Worm (Caenorhabditis elegans) whole organism, L4 larva: ENCODE measurements around the gene skih-2.

Experiments
- D1046.2 ChIP-seq: fragments of 200-800 bp; sonication (Bioruptor generic); IDR thresholded peaks from 2 replicates; pipeline ENCODE4 v1.3.6; 2022; ENCODE audit warnings: missing genetic modification characterization, missing compliant biosample characterization
- F10B5.3 ChIP-seq: sonication (generic microtip); optimal IDR thresholded peaks from 2 replicates; lab custom pipeline; 2016; ENCODE audit warnings: mild to moderate bottlenecking, missing genetic modification characterization, missing compliant biosample characterization
- F37D6.2 ChIP-seq: sonication (generic microtip); optimal IDR thresholded peaks from 2 replicates; lab custom pipeline; 2016; ENCODE audit warnings: mild to moderate bottlenecking, missing genetic modification characterization, missing compliant biosample characterization
- F49E8.2 ChIP-seq: sonication (generic microtip); optimal IDR thresholded peaks from 2 replicates; lab custom pipeline; 2016; ENCODE audit warnings: missing compliant biosample characterization, mild to moderate bottlenecking, missing genetic modification characterization, borderline replicate concordance
- R02D3.7 ChIP-seq: fragments of 150-350 bp; sonication (generic microtip); optimal IDR thresholded peaks from 3 replicates; lab custom pipeline; 2014; ENCODE audit warnings: missing biosample characterization, missing genetic modification characterization
- T26A8.4 ChIP-seq: fragments of 200-800 bp; sonication (Bioruptor generic); IDR thresholded peaks from 2 replicates; pipeline ENCODE4 v1.3.6; 2022; ENCODE audit warnings: missing genetic modification characterization, missing compliant biosample characterization
- ZK337.2 ChIP-seq: fragments of 200-800 bp; sonication (Bioruptor generic); IDR thresholded peaks from 2 replicates; pipeline ENCODE4 v1.3.6; 2022; ENCODE audit warnings: missing genetic modification reagents, missing genetic modification characterization, missing compliant biosample characterization
- ZK546.5 ChIP-seq, 2 experiments: sonication (generic microtip); optimal IDR thresholded peaks; 2 replicates each; lab custom pipeline; 2017; ENCODE audit warnings: missing biosample characterization in 2 of 2, missing genetic modification characterization in 2 of 2
- aha-1 ChIP-seq: fragments of 150-350 bp; peaks from one replicate; lab custom pipeline; 2014; ENCODE audit warnings: missing biosample characterization, missing genetic modification characterization
- aly-2 ChIP-seq: sonication (generic microtip); optimal IDR thresholded peaks from 2 replicates; lab custom pipeline; 2018; ENCODE audit warnings: missing biosample characterization, missing genetic modification characterization
- attf-4 ChIP-seq: sonication (generic microtip); optimal IDR thresholded peaks from 3 replicates; lab custom pipeline; 2017; ENCODE audit warnings: missing biosample characterization, missing genetic modification characterization
- ceh-32 ChIP-seq: sonication (generic microtip); optimal IDR thresholded peaks from 2 replicates; lab custom pipeline; 2016; ENCODE audit warnings: mild to moderate bottlenecking, missing genetic modification characterization, missing compliant biosample characterization; ENCODE audit not compliant: poor library complexity
- ceh-44 ChIP-seq: fragments of 200-800 bp; sonication (Bioruptor generic); IDR thresholded peaks from 2 replicates; pipeline ENCODE4 v1.3.6; 2022; ENCODE audit warnings: missing genetic modification reagents, missing genetic modification characterization, missing compliant biosample characterization
- daf-19 ChIP-seq: fragments of 200-800 bp; sonication (Bioruptor generic); conservative IDR thresholded peaks from 2 replicates; pipeline ENCODE4 v1.3.6; 2022; ENCODE audit warnings: missing genetic modification characterization, missing compliant biosample characterization
- fkh-10 ChIP-seq: fragments of 150-350 bp; optimal IDR thresholded peaks from 2 replicates; lab custom pipeline; 2014; ENCODE audit warnings: missing biosample characterization, missing genetic modification reagents, missing genetic modification characterization
- fos-1 ChIP-seq: fragments of 150-350 bp; optimal IDR thresholded peaks from 2 replicates; lab custom pipeline; 2014; ENCODE audit warnings: missing biosample characterization, missing genetic modification characterization
- gei-8 ChIP-seq: fragments of 200-800 bp; sonication (Bioruptor generic); optimal IDR thresholded peaks from 2 replicates; lab custom pipeline; 2018; ENCODE audit warnings: mild to moderate bottlenecking, missing genetic modification characterization, missing compliant biosample characterization
- hif-1 ChIP-seq, 2 experiments: sonication (generic microtip); optimal IDR thresholded peaks; 2 replicates each; lab custom pipeline; 2016 to 2017; ENCODE audit warnings: missing compliant biosample characterization in 2 of 2, missing genetic modification characterization in 2 of 2, missing genetic modification reagents in 2 of 2, missing genotype in 2 of 2, mild to moderate bottlenecking in 1 of 2
- hlh-30 ChIP-seq: sonication (generic microtip); optimal IDR thresholded peaks from 2 replicates; lab custom pipeline; 2017; ENCODE audit warnings: antibody characterized with exemption, mild to moderate bottlenecking, missing genetic modification characterization, missing compliant biosample characterization; ENCODE audit not compliant: insufficient read depth
- jun-1 ChIP-seq: fragments of 150-350 bp; optimal IDR thresholded peaks from 2 replicates; lab custom pipeline; 2014; ENCODE audit warnings: missing biosample characterization, missing genetic modification reagents, missing genetic modification characterization
- lim-7 ChIP-seq: fragments of 200-800 bp; sonication (Bioruptor generic); IDR thresholded peaks from 2 replicates; pipeline ENCODE4 v1.3.6; 2022; ENCODE audit warnings: missing genetic modification characterization, missing compliant biosample characterization
- lin-13 ChIP-seq: fragments of 150-350 bp; optimal IDR thresholded peaks from 2 replicates; lab custom pipeline; 2014; ENCODE audit warnings: missing biosample characterization, missing genetic modification reagents, missing genetic modification characterization
- lin-38 ChIP-seq: fragments of 200-800 bp; sonication (Bioruptor generic); IDR thresholded peaks from 2 replicates; pipeline ENCODE4 v1.3.6; 2022; ENCODE audit warnings: missing genetic modification reagents, missing genetic modification characterization, missing compliant biosample characterization
- lin-39 ChIP-seq: fragments of 150-350 bp; optimal IDR thresholded peaks from 2 replicates; lab custom pipeline; 2014; ENCODE audit warnings: missing biosample characterization, missing genetic modification reagents, missing genetic modification characterization
- lir-3 ChIP-seq: sonication (generic microtip); optimal IDR thresholded peaks from 2 replicates; lab custom pipeline; 2016; ENCODE audit warnings: mild to moderate bottlenecking, missing genetic modification characterization, missing compliant biosample characterization
- lsy-2 ChIP-seq, 2 experiments: fragments of 150-350 bp in 1 of 2; sonication (generic microtip) in 1 of 2; optimal IDR thresholded peaks; 2 replicates each; lab custom pipeline; 2014 to 2017; ENCODE audit warnings: missing biosample characterization in 2 of 2, missing genetic modification characterization in 2 of 2
- madf-5 ChIP-seq, 2 experiments: fragments of 200-800 bp; sonication (Bioruptor generic); IDR thresholded peaks; 2 replicates each; pipeline ENCODE4 v1.3.6; 2022; ENCODE audit warnings: missing compliant biosample characterization in 2 of 2, missing genetic modification characterization in 2 of 2
- madf-9 ChIP-seq: fragments of 200-800 bp; sonication (Bioruptor generic); conservative IDR thresholded peaks from 2 replicates; pipeline ENCODE4 v1.3.6; 2022; ENCODE audit warnings: missing genetic modification reagents, missing genetic modification characterization, missing compliant biosample characterization
- mep-1 ChIP-seq: fragments of 150-350 bp; sonication (generic microtip); optimal IDR thresholded peaks from 3 replicates; lab custom pipeline; 2014; ENCODE audit warnings: missing biosample characterization, missing genetic modification characterization
- mes-2 ChIP-seq: sonication (generic microtip); optimal IDR thresholded peaks from 2 replicates; lab custom pipeline; 2016; ENCODE audit warnings: missing genotype, mild to moderate bottlenecking, missing genetic modification characterization, missing compliant biosample characterization; ENCODE audit not compliant: poor library complexity, severe bottlenecking
- nhr-10 ChIP-seq: fragments of 150-350 bp; optimal IDR thresholded peaks from 2 replicates; lab custom pipeline; 2014; ENCODE audit warnings: missing biosample characterization, missing genetic modification characterization
- nhr-102 ChIP-seq: sonication (generic microtip); optimal IDR thresholded peaks from 2 replicates; lab custom pipeline; 2016; ENCODE audit warnings: mild to moderate bottlenecking, missing genetic modification characterization, moderate library complexity, missing compliant biosample characterization
- nhr-28 ChIP-seq: fragments of 150-350 bp; optimal IDR thresholded peaks from 2 replicates; lab custom pipeline; 2014; ENCODE audit warnings: missing biosample characterization, missing genetic modification characterization
- nhr-41 ChIP-seq: fragments of 200-800 bp; sonication (Bioruptor generic); IDR thresholded peaks from 2 replicates; pipeline ENCODE4 v1.3.6; 2022; ENCODE audit warnings: missing genetic modification reagents, missing genetic modification characterization, missing compliant biosample characterization
- nhr-6 ChIP-seq: fragments of 150-350 bp; optimal IDR thresholded peaks from 2 replicates; lab custom pipeline; 2014; ENCODE audit warnings: missing biosample characterization, missing genetic modification characterization
- nhr-76 ChIP-seq: fragments of 150-350 bp; optimal IDR thresholded peaks from 2 replicates; lab custom pipeline; 2014; ENCODE audit warnings: missing biosample characterization, missing genetic modification characterization
- php-3 ChIP-seq: fragments of 200-800 bp; sonication (Bioruptor generic); IDR thresholded peaks from 2 replicates; pipeline ENCODE4 v1.3.6; 2022; ENCODE audit warnings: missing genetic modification reagents, missing genetic modification characterization, missing compliant biosample characterization
- pqm-1 ChIP-seq: sonication (generic microtip); optimal IDR thresholded peaks from 2 replicates; lab custom pipeline; 2017; ENCODE audit warnings: missing biosample characterization, missing genetic modification characterization
- set-16 ChIP-seq: fragments of 200-800 bp; sonication (Bioruptor generic); IDR thresholded peaks from 2 replicates; pipeline ENCODE4 v1.3.6; 2022; ENCODE audit warnings: missing genetic modification reagents, missing genetic modification characterization, missing compliant biosample characterization
- skn-1 ChIP-seq: fragments of 150-350 bp; optimal IDR thresholded peaks from 2 replicates; lab custom pipeline; 2014; ENCODE audit warnings: missing biosample characterization, missing genetic modification characterization
- snpc-1.2 ChIP-seq: fragments of 200-800 bp; sonication (Bioruptor generic); IDR thresholded peaks from 2 replicates; pipeline ENCODE4 v1.3.6; 2022; ENCODE audit warnings: missing genetic modification reagents, missing genetic modification characterization, missing compliant biosample characterization
- snpc-4 ChIP-seq: fragments of 150-350 bp; optimal IDR thresholded peaks from 2 replicates; lab custom pipeline; 2014; ENCODE audit warnings: missing biosample characterization, missing genetic modification characterization
- tag-97 ChIP-seq: fragments of 200-800 bp; sonication (Bioruptor generic); IDR thresholded peaks from 2 replicates; pipeline ENCODE4 v1.3.6; 2022; ENCODE audit warnings: missing genetic modification characterization, missing compliant biosample characterization
- unc-39 ChIP-seq: sonication (generic microtip); optimal IDR thresholded peaks from 2 replicates; lab custom pipeline; 2017; ENCODE audit warnings: missing biosample characterization, missing genetic modification characterization
- unc-62 ChIP-seq, 3 experiments: fragments of 150-350 bp in 1 of 3; sonication (generic microtip); optimal IDR thresholded peaks in 2 of 3; peaks in 1 of 3; 1 replicate in 1 of 3; 2 replicates in 2 of 3; lab custom pipeline; 2014 to 2017; ENCODE audit warnings: missing biosample characterization in 3 of 3, missing genetic modification characterization in 3 of 3, missing genetic modification reagents in 3 of 3, missing genotype in 1 of 3
- zfp-2 ChIP-seq: sonication (generic microtip); optimal IDR thresholded peaks from 2 replicates; lab custom pipeline; 2016; ENCODE audit warnings: mild to moderate bottlenecking, missing genetic modification characterization, missing compliant biosample characterization
- zfp-3 ChIP-seq: fragments of 200-800 bp; sonication (Bioruptor generic); conservative IDR thresholded peaks from 2 replicates; pipeline ENCODE4 v1.3.6; 2022; ENCODE audit warnings: missing genetic modification reagents, missing genetic modification characterization, missing compliant biosample characterization

Gene skih-2

ce11 chrIV:11094974-11095373 lies 47.2 kb downstream of the skih-2 start, which contains the start of gene M7.8:
Gene M7.8, minus strand, starts transcription at chrIV:11095085.
- TF ChIP-seq lir-3 (tag; lab: Kevin White, UChicago) (no peak), lsy-2 (tag; optimal IDR thresholded peaks at IDR 0.05; lab: Kevin White, UChicago) (peak in 1 of 2 experiments; percentile 24), fkh-10 (GFP tag; lab: Kevin White, UChicago) (peak; percentile 86), unc-62 (GFP tag; optimal IDR thresholded peaks at IDR 0.05 in 1 of 2; lab: Kevin White, UChicago) (peak in 1 of 2 experiments; percentile 93), unc-62 (tag; optimal IDR thresholded peaks at IDR 0.05; lab: Kevin White, UChicago) (no peak), aha-1 (tag; lab: Kevin White, UChicago) (peak; percentile 42), lim-7 (no peak)

ce11 chrIV:11094052-11094451 lies 48.1 kb downstream of the skih-2 start:
- TF ChIP-seq lsy-2 (tag; optimal IDR thresholded peaks at IDR 0.05; lab: Kevin White, UChicago) (no peak), set-16 (GFP tag; lab: Robert Waterston, UW) (no peak), aha-1 (tag; lab: Kevin White, UChicago) (peak; percentile 93), aly-2 (tag; lab: Kevin White, UChicago) (no peak)
- TF ChIP-seq, all 104 proteins: peak for 1

ce11 chrIV:11092502-11093080 lies 49.6 kb downstream of the skih-2 start, which contains the start of gene bcc-1:
Gene bcc-1, minus strand, starts transcription at chrIV:11092552.
- no peak for TF ChIP-seq ceh-32 (tag; lab: Kevin White, UChicago)
- no peak for TF ChIP-seq lin-38 (GFP tag; lab: Robert Waterston, UW)
- TF ChIP-seq nhr-41: no peak
- TF ChIP-seq ZK337.2 (GFP tag; lab: Robert Waterston, UW): no peak
- TF ChIP-seq gei-8 (GFP tag; lab: Kevin White, UChicago): no peak
- TF ChIP-seq lin-39 (tag; lab: Kevin White, UChicago): no peak
- TF ChIP-seq attf-4 (tag; lab: Kevin White, UChicago): no peak
- TF ChIP-seq lsy-2 (tag; optimal IDR thresholded peaks at IDR 0.05; lab: Kevin White, UChicago): peak in 1 of 2 experiments; percentile 41
- no peak for TF ChIP-seq nhr-76
- no peak for TF ChIP-seq R02D3.7 (tag; lab: Kevin White, UChicago)
- TF ChIP-seq mep-1: no peak
- no peak for TF ChIP-seq snpc-1.2 (GFP tag; lab: Robert Waterston, UW)
- peak; percentile 43 for TF ChIP-seq hlh-30 (tag; lab: Kevin White, UChicago)
- TF ChIP-seq tag-97: no peak
- no peak for TF ChIP-seq zfp-3 (GFP tag; lab: Robert Waterston, UW)
- no peak for TF ChIP-seq pqm-1 (tag; lab: Kevin White, UChicago)
- TF ChIP-seq nhr-10 (tag; lab: Kevin White, UChicago): no peak
- TF ChIP-seq fos-1 (tag; lab: Kevin White, UChicago): no peak
- no peak for TF ChIP-seq mes-2 (tag; lab: Kevin White, UChicago)
- TF ChIP-seq lin-13: no peak
- TF ChIP-seq madf-5 (GFP tag; IDR thresholded peaks at IDR 0.05; lab: Robert Waterston, UW): no peak
- peak; percentile 65 for TF ChIP-seq aha-1 (tag; lab: Kevin White, UChicago)
- no peak for TF ChIP-seq zfp-2 (tag; lab: Kevin White, UChicago)
- no peak for TF ChIP-seq nhr-6 (tag; lab: Kevin White, UChicago)
- no peak for TF ChIP-seq T26A8.4
- peak; percentile 62 for TF ChIP-seq nhr-28 (tag; lab: Kevin White, UChicago)
- no peak for TF ChIP-seq daf-19 (GFP tag; lab: Robert Waterston, UW)
- no peak for TF ChIP-seq php-3
- TF ChIP-seq nhr-102 (tag; lab: Kevin White, UChicago): no peak
- TF ChIP-seq madf-9 (GFP tag; lab: Robert Waterston, UW): no peak
- no peak for TF ChIP-seq F10B5.3 (tag; lab: Kevin White, UChicago)
- TF ChIP-seq unc-39: no peak
- no peak for TF ChIP-seq snpc-4 (tag; lab: Kevin White, UChicago)
- TF ChIP-seq jun-1: no peak
- no peak for TF ChIP-seq ceh-44
- TF ChIP-seq hif-1 (tag; optimal IDR thresholded peaks at IDR 0.05; lab: Kevin White, UChicago): no peak
- no peak for TF ChIP-seq ZK546.5 (tag; optimal IDR thresholded peaks at IDR 0.05; lab: Kevin White, UChicago)
- no peak for TF ChIP-seq F37D6.2 (tag; lab: Kevin White, UChicago)
- no peak for TF ChIP-seq F49E8.2 (tag; lab: Kevin White, UChicago)
- no peak for TF ChIP-seq skn-1
- TF ChIP-seq D1046.2: no peak
